Worm (Caenorhabditis elegans) whole organism, mixed stage, embryonic: ENCODE data around the gene tra-4.

Experiments used
- M03D4.4 ChIP-seq: sonication (generic microtip); optimal IDR thresholded peaks from 2 replicates; lab custom pipeline; 2017; ENCODE audit warnings: mild to moderate bottlenecking, missing genetic modification characterization, missing compliant biosample characterization
- bed-3 ChIP-seq: fragments of 200-800 bp; sonication (Bioruptor generic); optimal IDR thresholded peaks from 3 replicates; lab custom pipeline; 2018; ENCODE audit warnings: mild to moderate bottlenecking, missing genetic modification characterization, moderate library complexity, missing compliant biosample characterization
- blmp-1 ChIP-seq: fragments of 150-350 bp; optimal IDR thresholded peaks from 2 replicates; lab custom pipeline; 2014; ENCODE audit warnings: missing biosample characterization, missing genetic modification characterization
- ceh-39 ChIP-seq: fragments of 150-350 bp; optimal IDR thresholded peaks from 2 replicates; lab custom pipeline; 2014; ENCODE audit warnings: missing biosample characterization, missing genetic modification characterization
- ceh-43 ChIP-seq: fragments of 200-800 bp; sonication (Bioruptor generic); optimal IDR thresholded peaks from 2 replicates; lab custom pipeline; 2018; ENCODE audit warnings: mild to moderate bottlenecking, missing genetic modification characterization, moderate library complexity, missing compliant biosample characterization
- ceh-83 ChIP-seq: fragments of 200-800 bp; sonication (Bioruptor generic); optimal IDR thresholded peaks from 2 replicates; lab custom pipeline; 2018; ENCODE audit warnings: mild to moderate bottlenecking, missing genetic modification characterization, missing compliant biosample characterization
- ces-1 ChIP-seq: fragments of 150-350 bp; optimal IDR thresholded peaks from 2 replicates; lab custom pipeline; 2014; ENCODE audit warnings: missing biosample characterization, missing genetic modification reagents, missing genetic modification characterization
- cnd-1 ChIP-seq: fragments of 200-800 bp; sonication (Bioruptor generic); optimal IDR thresholded peaks from 2 replicates; lab custom pipeline; 2018; ENCODE audit warnings: mild to moderate bottlenecking, missing genetic modification characterization, missing compliant biosample characterization
- drap-1 ChIP-seq: fragments of 200-800 bp; sonication (Bioruptor generic); optimal IDR thresholded peaks from 3 replicates; lab custom pipeline; 2018; ENCODE audit warnings: mild to moderate bottlenecking, missing genetic modification characterization, missing compliant biosample characterization
- elt-1 ChIP-seq: sonication (generic microtip); optimal IDR thresholded peaks from 2 replicates; lab custom pipeline; 2017; ENCODE audit warnings: missing genetic modification characterization, mild to moderate bottlenecking, missing compliant biosample characterization, antibody characterized with exemption, moderate library complexity, borderline replicate concordance; ENCODE audit not compliant: insufficient read depth
- elt-3 ChIP-seq: fragments of 150-350 bp; optimal IDR thresholded peaks from 2 replicates; lab custom pipeline; 2014; ENCODE audit warnings: missing biosample characterization, missing genetic modification characterization
- flh-1 ChIP-seq: fragments of 200-800 bp; sonication (Bioruptor generic); optimal IDR thresholded peaks from 2 replicates; lab custom pipeline; 2018; ENCODE audit warnings: mild to moderate bottlenecking, missing genetic modification characterization, moderate library complexity, missing compliant biosample characterization
- ham-2 ChIP-seq: fragments of 200-800 bp; sonication (Bioruptor generic); optimal IDR thresholded peaks from 2 replicates; lab custom pipeline; 2018; ENCODE audit warnings: mild to moderate bottlenecking, missing genetic modification characterization, missing compliant biosample characterization
- hlh-1 ChIP-seq: fragments of 150-350 bp; optimal IDR thresholded peaks from 2 replicates; lab custom pipeline; 2014; ENCODE audit warnings: missing biosample characterization, missing genetic modification reagents, missing genetic modification characterization
- lin-13 ChIP-seq: fragments of 150-350 bp; optimal IDR thresholded peaks from 2 replicates; lab custom pipeline; 2014; ENCODE audit warnings: missing biosample characterization, missing genetic modification characterization
- lin-32 ChIP-seq: fragments of 200-800 bp; sonication (Bioruptor generic); optimal IDR thresholded peaks from 2 replicates; lab custom pipeline; 2018; ENCODE audit warnings: mild to moderate bottlenecking, missing genetic modification characterization, missing compliant biosample characterization
- lsy-2 ChIP-seq: fragments of 150-350 bp; optimal IDR thresholded peaks from 2 replicates; lab custom pipeline; 2014; ENCODE audit warnings: missing biosample characterization, missing genetic modification characterization
- mab-5 ChIP-seq: fragments of 150-350 bp; optimal IDR thresholded peaks from 2 replicates; lab custom pipeline; 2014; ENCODE audit warnings: missing biosample characterization, missing genetic modification characterization
- mep-1 ChIP-seq: fragments of 150-350 bp; optimal IDR thresholded peaks from 2 replicates; lab custom pipeline; 2017; ENCODE audit warnings: missing biosample characterization, missing genetic modification reagents, missing genetic modification characterization, inconsistent platforms
- mls-2 ChIP-seq: sonication (generic microtip); optimal IDR thresholded peaks from 2 replicates; lab custom pipeline; 2016; ENCODE audit warnings: mild to moderate bottlenecking, missing genetic modification characterization, moderate library complexity, missing compliant biosample characterization
- nhr-12 ChIP-seq: fragments of 150-350 bp; optimal IDR thresholded peaks from 2 replicates; lab custom pipeline; 2014; ENCODE audit warnings: missing biosample characterization, missing genetic modification characterization
- nhr-2 ChIP-seq: fragments of 150-350 bp; optimal IDR thresholded peaks from 2 replicates; lab custom pipeline; 2014; ENCODE audit warnings: missing biosample characterization, missing genetic modification characterization
- nhr-237 ChIP-seq: fragments of 150-350 bp; optimal IDR thresholded peaks from 2 replicates; lab custom pipeline; 2014; ENCODE audit warnings: missing biosample characterization, missing genetic modification characterization
- nhr-28 ChIP-seq: fragments of 150-350 bp; optimal IDR thresholded peaks from 2 replicates; lab custom pipeline; 2014; ENCODE audit warnings: missing biosample characterization, missing genetic modification characterization
- nhr-76 ChIP-seq: sonication (generic microtip); optimal IDR thresholded peaks from 2 replicates; lab custom pipeline; 2017; ENCODE audit warnings: missing biosample characterization, missing genetic modification characterization
- pha-4 ChIP-seq: fragments of 150-350 bp; optimal IDR thresholded peaks from 2 replicates; lab custom pipeline; 2018; ENCODE audit warnings: missing biosample characterization, missing genetic modification reagents, missing genetic modification characterization
- sem-2 ChIP-seq: fragments of 200-800 bp; sonication (Bioruptor generic); optimal IDR thresholded peaks from 2 replicates; lab custom pipeline; 2018; ENCODE audit warnings: mild to moderate bottlenecking, missing genetic modification characterization, missing compliant biosample characterization
- snpc-4 ChIP-seq: fragments of 150-350 bp; optimal IDR thresholded peaks from 2 replicates; lab custom pipeline; 2014; ENCODE audit warnings: missing biosample characterization, missing genetic modification characterization
- sptf-1 ChIP-seq: sonication (generic microtip); optimal IDR thresholded peaks from 2 replicates; lab custom pipeline; 2017; ENCODE audit warnings: mild to moderate bottlenecking, missing genetic modification characterization, moderate library complexity, missing compliant biosample characterization
- tbx-8 ChIP-seq: fragments of 200-800 bp; sonication (Bioruptor generic); optimal IDR thresholded peaks from 2 replicates; lab custom pipeline; 2018; ENCODE audit warnings: mild to moderate bottlenecking, missing genetic modification characterization, moderate library complexity, missing compliant biosample characterization
- unc-120 ChIP-seq: sonication (generic microtip); optimal IDR thresholded peaks from 2 replicates; lab custom pipeline; 2017; ENCODE audit warnings: missing genetic modification characterization, missing compliant biosample characterization; ENCODE audit not compliant: poor library complexity, severe bottlenecking
- unc-39 ChIP-seq: fragments of 150-350 bp; optimal IDR thresholded peaks from 2 replicates; lab custom pipeline; 2014; ENCODE audit warnings: missing biosample characterization, missing genetic modification characterization
- unc-62 ChIP-seq: fragments of 150-350 bp; optimal IDR thresholded peaks from 2 replicates; lab custom pipeline; 2014; ENCODE audit warnings: missing biosample characterization, missing genetic modification reagents, missing genetic modification characterization
- zip-8 ChIP-seq: fragments of 150-350 bp; optimal IDR thresholded peaks from 2 replicates; lab custom pipeline; 2014; ENCODE audit warnings: missing biosample characterization, missing genetic modification characterization
- ztf-11 ChIP-seq: fragments of 150-350 bp; optimal IDR thresholded peaks from 2 replicates; lab custom pipeline; 2014; ENCODE audit warnings: missing biosample characterization, missing genetic modification characterization

tra-4 gene

DNA sequence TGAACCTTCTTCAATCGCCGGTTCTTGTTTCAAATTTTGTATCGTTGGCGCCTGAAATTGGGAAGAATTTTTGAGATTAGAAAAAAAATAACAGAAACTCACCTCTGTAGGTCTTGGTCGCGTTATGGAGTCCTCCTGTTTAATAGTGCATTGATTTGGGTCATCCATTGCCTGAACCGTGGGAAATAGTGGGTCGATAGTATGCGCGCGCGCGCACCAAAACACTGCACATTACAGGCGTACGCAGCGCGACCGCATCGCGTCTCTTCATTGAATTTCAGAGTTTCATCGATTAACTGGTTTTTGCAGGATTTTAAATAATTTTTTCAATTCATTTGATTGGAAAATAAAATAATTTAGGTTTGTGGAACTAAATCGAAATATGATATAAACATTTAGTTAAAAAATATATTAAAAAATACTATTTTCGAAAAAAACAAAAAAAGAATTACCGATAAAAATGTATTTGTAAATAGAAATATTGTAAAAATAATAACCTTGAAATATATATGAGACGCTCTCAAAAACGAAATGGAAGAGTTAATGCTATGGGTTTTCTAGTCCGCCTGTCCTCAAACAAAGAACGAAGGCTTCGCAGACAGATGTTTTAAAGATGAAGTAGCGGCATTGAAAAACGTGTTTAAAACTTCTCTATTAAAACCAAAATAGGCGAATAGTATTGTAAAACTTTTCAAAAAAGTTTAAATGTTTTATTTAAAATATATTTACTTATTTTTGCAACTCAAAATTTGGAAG lies at the start of gene tra-4:
Gene tra-4 (minus strand): TSS at position 534 of the 756 bp plus-strand sequence.
- no peak for TF ChIP-seq M03D4.4 (tag; lab: Kevin White, UChicago)
- no peak for TF ChIP-seq unc-62
- TF ChIP-seq ztf-11 = no peak
- no peak for TF ChIP-seq elt-3 (tag; lab: Kevin White, UChicago)
- no peak for TF ChIP-seq nhr-12
- peak; percentile 78 for TF ChIP-seq ceh-39 (tag; lab: Kevin White, UChicago)
- TF ChIP-seq, all 35 proteins: peak for 1

DNA sequence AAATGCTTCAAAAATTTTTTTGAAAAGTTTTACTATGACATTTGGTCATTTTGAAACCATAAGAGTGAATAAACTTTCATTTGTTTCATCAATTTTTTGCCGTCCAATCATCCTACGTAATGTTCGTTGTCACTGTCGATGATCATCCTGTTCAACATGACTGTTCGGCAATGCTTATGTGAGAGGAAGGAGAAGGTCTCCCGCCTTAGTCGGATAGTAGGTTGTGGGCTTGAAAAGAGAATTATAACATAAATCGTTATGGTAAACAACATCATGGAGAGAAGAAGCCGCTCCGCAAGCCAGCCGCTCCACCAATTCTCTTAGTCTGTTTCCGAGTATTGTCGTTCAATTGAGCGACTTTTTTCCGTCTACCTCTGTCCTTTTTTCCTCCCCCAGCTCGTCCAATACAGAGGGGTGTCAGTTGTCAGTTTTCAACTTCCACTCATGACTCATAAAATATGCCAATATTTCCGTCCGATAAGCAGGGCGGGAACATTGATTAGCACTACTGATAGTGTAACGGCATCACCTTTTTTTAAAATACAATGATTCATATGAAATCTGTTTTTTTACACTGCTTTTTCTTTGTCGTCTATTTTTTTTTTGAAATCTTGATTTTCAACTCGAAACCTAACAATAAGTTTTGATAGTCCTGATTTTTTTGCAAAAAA lies 48.8 kb upstream of the tra-4 start:
- TF ChIP-seq nhr-237 (tag; lab: Kevin White, UChicago) (no peak), zip-8 (tag; lab: Kevin White, UChicago) (no peak), flh-1 (GFP tag; lab: Kevin White, UChicago) (no peak), lin-13 (tag; lab: Kevin White, UChicago) (no peak), pha-4 (tag; lab: Kevin White, UChicago) (no peak), sem-2 (no peak), elt-3 (tag; lab: Kevin White, UChicago) (no peak), mls-2 (tag; lab: Kevin White, UChicago) (no peak), ceh-39 (tag; lab: Kevin White, UChicago) (no peak)

DNA sequence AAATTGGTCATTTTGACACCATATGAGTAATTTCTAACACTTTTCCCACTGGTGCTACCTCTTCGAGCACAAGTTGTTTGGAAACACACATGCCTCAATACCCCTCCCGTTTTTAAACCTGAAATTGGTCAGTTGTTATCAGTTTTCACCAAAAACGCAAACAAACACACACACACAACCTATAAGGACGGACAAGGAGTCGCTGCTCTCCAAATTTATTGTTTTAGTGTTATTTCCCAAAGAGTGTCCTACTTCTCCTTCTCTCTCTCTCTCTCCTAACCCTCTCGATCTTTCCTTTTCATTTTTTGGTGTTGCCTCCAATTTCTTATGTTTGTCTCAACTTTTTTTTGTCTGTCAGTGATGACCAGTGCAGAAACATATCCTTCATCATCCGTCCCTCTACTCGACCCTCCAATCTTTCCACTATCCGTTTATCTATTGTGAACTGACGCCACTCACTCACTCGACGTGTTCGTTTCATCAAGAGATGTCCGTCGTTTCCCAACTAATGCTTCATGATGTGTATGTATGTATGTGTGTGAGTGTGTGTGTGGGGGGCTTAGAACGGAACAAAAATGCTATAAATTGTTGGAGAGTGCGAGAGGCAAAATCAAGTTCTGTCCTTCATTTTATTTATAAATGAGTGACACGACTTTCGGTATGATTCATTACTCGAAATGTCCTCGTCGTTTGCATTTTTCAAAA lies 46.5 kb upstream of the tra-4 start:
- TF ChIP-seq lin-13 (tag; lab: Kevin White, UChicago) (no peak), unc-62 (peak; percentile 68)
- TF ChIP-seq, all 35 proteins: peak for 1

DNA sequence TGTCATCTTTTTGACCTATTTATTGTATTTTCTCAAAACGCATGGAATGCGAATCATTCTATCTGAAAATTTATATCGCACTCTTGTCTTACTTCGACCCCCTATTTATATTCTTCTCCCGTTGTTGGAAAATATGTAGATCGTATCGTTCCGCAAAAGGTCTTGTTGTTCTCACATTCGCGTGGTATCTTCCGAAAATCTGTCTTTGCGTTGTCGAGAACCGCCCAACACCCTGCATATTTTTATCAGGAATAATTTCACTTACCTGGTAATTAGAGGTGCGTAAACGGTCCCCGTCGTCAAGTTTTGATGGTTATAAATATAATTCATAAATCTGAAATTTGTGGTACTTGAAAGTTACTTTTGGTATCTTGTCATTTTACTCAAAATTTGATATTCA lies 45.5 kb upstream of the tra-4 start:
- TF ChIP-seq sem-2 = no peak
- peak; percentile 73 for TF ChIP-seq elt-1 (tag; lab: Kevin White, UChicago)

DNA sequence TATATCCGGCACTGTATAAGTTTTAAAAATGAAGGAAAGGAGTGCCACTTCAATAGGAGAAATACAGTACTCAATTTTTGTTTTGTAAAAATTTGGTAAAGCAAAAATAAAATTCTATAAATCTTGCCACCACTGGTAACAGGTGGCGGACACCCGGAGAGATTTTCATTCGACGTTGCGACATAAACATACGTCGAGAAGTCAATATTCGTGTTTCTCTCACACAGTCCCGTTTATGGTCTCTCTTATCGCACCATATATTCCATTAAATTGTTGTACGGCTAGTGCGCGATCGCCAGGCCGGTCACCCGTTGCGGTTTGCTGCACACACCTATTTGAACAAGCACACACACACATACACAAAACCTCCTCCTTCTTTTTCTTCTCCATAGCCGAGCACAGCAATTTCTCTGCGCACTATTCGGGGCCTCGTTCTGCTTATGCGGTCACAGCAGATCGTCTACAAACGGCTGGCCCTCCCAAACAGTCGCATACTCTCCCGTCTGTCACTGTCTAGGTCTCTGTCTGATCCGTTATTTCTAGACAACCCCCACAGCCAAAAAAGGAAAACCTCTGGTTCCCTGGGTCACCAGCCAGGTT lies 43.6 kb upstream of the tra-4 start:
- TF ChIP-seq ceh-83 = no peak
- TF ChIP-seq lin-32 = peak; percentile 14
- TF ChIP-seq ztf-11 = no peak
- no peak for TF ChIP-seq nhr-237 (tag; lab: Kevin White, UChicago)
- no peak for TF ChIP-seq elt-3 (tag; lab: Kevin White, UChicago)
- peak; percentile 12 for TF ChIP-seq mls-2 (tag; lab: Kevin White, UChicago)
- TF ChIP-seq unc-39 (tag; lab: Kevin White, UChicago) = no peak
- TF ChIP-seq cnd-1 (tag; lab: Kevin White, UChicago) = peak; percentile 60
- TF ChIP-seq bed-3 (GFP tag; lab: Kevin White, UChicago) = no peak
- peak; percentile 48 for TF ChIP-seq sptf-1 (tag; lab: Kevin White, UChicago)
- TF ChIP-seq mab-5 (tag; lab: Kevin White, UChicago) = no peak
- TF ChIP-seq hlh-1 (tag; lab: Kevin White, UChicago) = no peak
- no peak for TF ChIP-seq drap-1 (GFP tag; lab: Kevin White, UChicago)
- no peak for TF ChIP-seq elt-1 (tag; lab: Kevin White, UChicago)
- peak; percentile 52 for TF ChIP-seq pha-4 (tag; lab: Kevin White, UChicago)
- no peak for TF ChIP-seq lin-13 (tag; lab: Kevin White, UChicago)
- no peak for TF ChIP-seq nhr-28 (tag; lab: Kevin White, UChicago)
- no peak for TF ChIP-seq unc-120
- no peak for TF ChIP-seq blmp-1
- TF ChIP-seq unc-62 = no peak
- no peak for TF ChIP-seq ceh-39 (tag; lab: Kevin White, UChicago)
- TF ChIP-seq snpc-4 (tag; lab: Kevin White, UChicago) = no peak
- TF ChIP-seq nhr-2 (tag; lab: Kevin White, UChicago) = peak; percentile 76
- no peak for TF ChIP-seq ceh-43 (GFP tag; lab: Kevin White, UChicago)
- no peak for TF ChIP-seq mep-1 (tag; lab: Kevin White, UChicago)
- TF ChIP-seq sem-2 = no peak
- no peak for TF ChIP-seq tbx-8 (GFP tag; lab: Kevin White, UChicago)
- no peak for TF ChIP-seq M03D4.4 (tag; lab: Kevin White, UChicago)
- TF ChIP-seq flh-1 (GFP tag; lab: Kevin White, UChicago) = no peak
- no peak for TF ChIP-seq lsy-2 (tag; lab: Kevin White, UChicago)
- TF ChIP-seq ces-1 (GFP tag; lab: Kevin White, UChicago) = no peak
- TF ChIP-seq ham-2 (GFP tag; lab: Kevin White, UChicago) = peak; percentile 80
- TF ChIP-seq zip-8 (tag; lab: Kevin White, UChicago) = no peak
- no peak for TF ChIP-seq nhr-76 (tag; lab: Kevin White, UChicago)
- TF ChIP-seq nhr-12 = no peak
